Fruit fly (Drosophila melanogaster) whole organism, prepupa: ENCODE data around the gene Cf2.

Source experiments
- Blimp-1 ChIP-seq: fragments of 200-800 bp; sonication (Bioruptor generic); optimal IDR thresholded peaks from 3 replicates; lab custom pipeline; 2017; ENCODE audit warnings: missing biosample characterization, missing genetic modification characterization, mild to moderate bottlenecking, moderate library complexity, missing genetic modification reagents
- CG10669 ChIP-seq: fragments of 200-800 bp; sonication (Bioruptor generic); optimal IDR thresholded peaks from 3 replicates; lab custom pipeline; 2018; ENCODE audit warnings: missing biosample characterization, mild to moderate bottlenecking, missing genetic modification characterization, moderate library complexity
- CG11294 ChIP-seq: fragments of 200-800 bp; sonication (Bioruptor generic); IDR thresholded peaks from 2 replicates; pipeline ENCODE4 v1.3.6; 2022; ENCODE audit warnings: missing biosample characterization, missing genetic modification characterization
- CG11762 ChIP-seq: fragments of 200-800 bp; sonication (Bioruptor generic); optimal IDR thresholded peaks from 3 replicates; lab custom pipeline; 2016; ENCODE audit warnings: missing biosample characterization, missing genetic modification characterization; ENCODE audit not compliant: insufficient read depth
- CG15336 ChIP-seq: fragments of 200-800 bp; sonication (Bioruptor generic); IDR thresholded peaks from 2 replicates; pipeline ENCODE4 v1.3.6; 2022; ENCODE audit warnings: missing biosample characterization, missing genetic modification characterization
- CG1621 ChIP-seq: fragments of 200-800 bp; sonication (Bioruptor generic); optimal IDR thresholded peaks from 3 replicates; lab custom pipeline; 2018; ENCODE audit warnings: missing biosample characterization, mild to moderate bottlenecking, missing genetic modification characterization
- CG16779 ChIP-seq: fragments of 200-800 bp; sonication (Bioruptor generic); optimal IDR thresholded peaks from 3 replicates; lab custom pipeline; 2017; ENCODE audit warnings: missing biosample characterization, mild to moderate bottlenecking, missing genetic modification characterization
- CG3032 ChIP-seq: fragments of 200-800 bp; optimal IDR thresholded peaks from 2 replicates; lab custom pipeline; 2019; ENCODE audit warnings: missing biosample characterization, mild to moderate bottlenecking, missing genetic modification characterization, moderate library complexity
- CG34406 ChIP-seq: fragments of 200-800 bp; sonication (Bioruptor generic); optimal IDR thresholded peaks from 3 replicates; lab custom pipeline; 2016; ENCODE audit warnings: missing biosample characterization, missing genetic modification characterization
- CG4318 ChIP-seq: fragments of 200-800 bp; sonication (Bioruptor generic); optimal IDR thresholded peaks from 3 replicates; lab custom pipeline; 2017; ENCODE audit warnings: missing biosample characterization, mild to moderate bottlenecking, missing genetic modification characterization
- CG6163 ChIP-seq: fragments of 200-800 bp; sonication (Bioruptor generic); IDR thresholded peaks from 3 replicates; pipeline ENCODE4 v1.3.6; 2022; ENCODE audit warnings: missing biosample characterization, missing genetic modification characterization
- CG6276 ChIP-seq: fragments of 200-800 bp; sonication (Bioruptor generic); optimal IDR thresholded peaks from 2 replicates; lab custom pipeline; 2017; ENCODE audit warnings: missing biosample characterization, mild to moderate bottlenecking, missing genetic modification characterization
- CG6792 ChIP-seq: fragments of 200-800 bp; sonication (Bioruptor generic); optimal IDR thresholded peaks from 3 replicates; lab custom pipeline; 2016; ENCODE audit warnings: missing biosample characterization, missing genetic modification characterization
- CG6808 ChIP-seq: fragments of 200-800 bp; sonication (Bioruptor generic); optimal IDR thresholded peaks from 3 replicates; lab custom pipeline; 2017; ENCODE audit warnings: missing biosample characterization, missing genetic modification characterization, mild to moderate bottlenecking, moderate library complexity, missing genetic modification reagents
- CG8119 ChIP-seq: fragments of 200-800 bp; sonication (Bioruptor generic); IDR thresholded peaks from 3 replicates; pipeline ENCODE4 v1.3.6; 2022; ENCODE audit warnings: missing biosample characterization, missing genetic modification characterization
- CG8632 ChIP-seq: fragments of 200-800 bp; sonication (Bioruptor generic); optimal IDR thresholded peaks from 3 replicates; lab custom pipeline; 2016; ENCODE audit warnings: missing biosample characterization, missing genetic modification characterization
- CG9139 ChIP-seq: fragments of 200-800 bp; sonication (Bioruptor generic); optimal IDR thresholded peaks from 3 replicates; lab custom pipeline; 2017; ENCODE audit warnings: missing biosample characterization, mild to moderate bottlenecking, missing genetic modification characterization
- Eip75B ChIP-seq: fragments of 200-800 bp; sonication (Bioruptor generic); optimal IDR thresholded peaks from 3 replicates; lab custom pipeline; 2016; ENCODE audit warnings: missing biosample characterization, missing genetic modification characterization
- Eip78C ChIP-seq: fragments of 200-800 bp; sonication (Bioruptor generic); peaks from one replicate; lab custom pipeline; 2016; ENCODE audit warnings: missing biosample characterization, missing genetic modification characterization
- Ets96B ChIP-seq: fragments of 200-800 bp; optimal IDR thresholded peaks from 2 replicates; lab custom pipeline; 2019; ENCODE audit warnings: missing biosample characterization, mild to moderate bottlenecking, missing genetic modification characterization, moderate library complexity
- Hr38 ChIP-seq: sonication (Bioruptor generic); optimal IDR thresholded peaks from 2 replicates; lab custom pipeline; 2016; ENCODE audit warnings: missing biosample characterization, missing genetic modification characterization
- Hr39 ChIP-seq: fragments of 200-800 bp; sonication (Bioruptor generic); optimal IDR thresholded peaks from 2 replicates; lab custom pipeline; 2016; ENCODE audit warnings: missing biosample characterization, missing genetic modification characterization
- Hr4 ChIP-seq: fragments of 200-800 bp; sonication (Bioruptor generic); optimal IDR thresholded peaks from 3 replicates; lab custom pipeline; 2016; ENCODE audit warnings: missing biosample characterization, missing genetic modification characterization
- Met ChIP-seq: fragments of 200-800 bp; sonication (Bioruptor generic); optimal IDR thresholded peaks from 3 replicates; lab custom pipeline; 2016; ENCODE audit warnings: missing biosample characterization, missing genetic modification characterization
- OdsH ChIP-seq: fragments of 200-800 bp; sonication (Bioruptor generic); optimal IDR thresholded peaks from 3 replicates; lab custom pipeline; 2016; ENCODE audit warnings: missing biosample characterization, missing genetic modification characterization
- Sox14 ChIP-seq: fragments of 200-800 bp; sonication (Bioruptor generic); optimal IDR thresholded peaks from 3 replicates; lab custom pipeline; 2016; ENCODE audit warnings: missing biosample characterization, missing genetic modification characterization
- Sox15 ChIP-seq: fragments of 200-800 bp; sonication (Bioruptor generic); optimal IDR thresholded peaks from 3 replicates; lab custom pipeline; 2016; ENCODE audit warnings: missing biosample characterization, missing genetic modification characterization
- achi ChIP-seq: fragments of 200-800 bp; sonication (Bioruptor generic); optimal IDR thresholded peaks from 3 replicates; lab custom pipeline; 2016; ENCODE audit warnings: missing biosample characterization, missing genetic modification characterization
- acj6 ChIP-seq: fragments of 200-800 bp; sonication (Bioruptor generic); optimal IDR thresholded peaks from 3 replicates; lab custom pipeline; 2016; ENCODE audit warnings: missing biosample characterization, missing genetic modification characterization
- dac ChIP-seq: fragments of 200-800 bp; sonication (Bioruptor generic); optimal IDR thresholded peaks from 2 replicates; lab custom pipeline; 2017; ENCODE audit warnings: missing biosample characterization, mild to moderate bottlenecking, missing genetic modification characterization
- dsx ChIP-seq: fragments of 200-800 bp; optimal IDR thresholded peaks from 3 replicates; lab custom pipeline; 2019; ENCODE audit warnings: missing biosample characterization, mild to moderate bottlenecking, missing genetic modification characterization, moderate library complexity; ENCODE audit not compliant: poor library complexity, severe bottlenecking
- eg ChIP-seq: fragments of 200-800 bp; sonication (Bioruptor generic); IDR thresholded peaks from 3 replicates; pipeline ENCODE4 v1.3.6; 2022; ENCODE audit warnings: missing biosample characterization, missing genetic modification characterization
- esn ChIP-seq: fragments of 200-800 bp; sonication (Bioruptor generic); optimal IDR thresholded peaks from 2 replicates; lab custom pipeline; 2016; ENCODE audit warnings: missing biosample characterization, mild to moderate bottlenecking, missing genetic modification characterization, moderate library complexity
- fkh ChIP-seq: fragments of 200-800 bp; sonication (Bioruptor generic); optimal IDR thresholded peaks from 3 replicates; lab custom pipeline; 2017; ENCODE audit warnings: missing biosample characterization, mild to moderate bottlenecking, missing genetic modification characterization, moderate library complexity
- net ChIP-seq: fragments of 200-800 bp; sonication (Bioruptor generic); optimal IDR thresholded peaks from 3 replicates; lab custom pipeline; 2016; ENCODE audit warnings: missing biosample characterization, missing genetic modification characterization
- pdm3 ChIP-seq: fragments of 200-800 bp; sonication (Bioruptor generic); optimal IDR thresholded peaks from 3 replicates; lab custom pipeline; 2016; ENCODE audit warnings: missing biosample characterization, missing genetic modification characterization
- salr ChIP-seq, 2 experiments: fragments of 200-800 bp; sonication (Bioruptor generic); optimal IDR thresholded peaks; 3 replicates each; lab custom pipeline; 2016 to 2018; ENCODE audit warnings: missing biosample characterization in 2 of 2, missing genetic modification characterization in 2 of 2, mild to moderate bottlenecking in 1 of 2
- spab ChIP-seq: fragments of 200-800 bp; sonication (Bioruptor generic); optimal IDR thresholded peaks from 2 replicates; lab custom pipeline; 2017; ENCODE audit warnings: missing biosample characterization, mild to moderate bottlenecking, missing genetic modification characterization, missing genetic modification reagents
- ss ChIP-seq, 2 experiments: fragments of 200-800 bp; sonication (Bioruptor generic); optimal IDR thresholded peaks; 2 replicates in 1 of 2; 3 replicates in 1 of 2; lab custom pipeline; 2017 to 2018; ENCODE audit warnings: mild to moderate bottlenecking in 2 of 2, missing biosample characterization in 2 of 2, missing genetic modification characterization in 2 of 2, moderate library complexity in 1 of 2
- svp ChIP-seq: fragments of 200-800 bp; sonication (Bioruptor generic); peaks from one replicate; lab custom pipeline; 2016; ENCODE audit warnings: missing biosample characterization, missing genetic modification characterization
- vri ChIP-seq: fragments of 200-800 bp; sonication (Bioruptor generic); optimal IDR thresholded peaks from 3 replicates; lab custom pipeline; 2016; ENCODE audit warnings: missing biosample characterization, mild to moderate bottlenecking, missing genetic modification characterization

The Cf2 gene

dm6 chr2L:4887382-4888219 lies 4.7 kb upstream of the Cf2 start (continued):
- TF ChIP-seq CG8119 (peak; percentile 94), CG16779 (tag; lab: Kevin White, UChicago) (peak; percentile 76), Hr39 (peak; percentile 85), dac (peak; percentile 83), eg (GFP tag; lab: Robert Waterston, UW) (peak; percentile 95), Met (GFP tag; lab: Kevin White, UChicago) (peak; percentile 83), CG6792 (peak; percentile 89), Blimp-1 (GFP tag; lab: Kevin White, UChicago) (peak; percentile 66), svp (peak; percentile 99), CG10669 (GFP tag; lab: Kevin White, UChicago) (peak; percentile 91), CG15336 (GFP tag; lab: Robert Waterston, UW) (peak; percentile 94), spab (GFP tag; lab: Kevin White, UChicago) (peak; percentile 85), Hr4 (GFP tag; lab: Kevin White, UChicago) (peak; percentile 92), CG8632 (GFP tag; lab: Kevin White, UChicago) (peak; percentile 89), Sox15 (GFP tag; lab: Kevin White, UChicago) (peak; percentile 86), CG6276 (GFP tag; lab: Kevin White, UChicago) (peak; percentile 78), vri (peak; percentile 77), fkh (GFP tag; lab: Kevin White, UChicago) (no peak), CG9139 (GFP tag; lab: Kevin White, UChicago) (peak; percentile 89), CG34406 (peak; percentile 92)

- no peak for TF ChIP-seq spab (GFP tag; lab: Kevin White, UChicago)
- TF ChIP-seq Sox14 (GFP tag; lab: Kevin White, UChicago) = no peak
- TF ChIP-seq CG1621 (tag; lab: Kevin White, UChicago) = no peak
- no peak for TF ChIP-seq CG11294 (GFP tag; lab: Robert Waterston, UW)
- 0 out of 3 replicates have a peak, but pooled peaks have one; percentile 12 for TF ChIP-seq CG8119
- TF ChIP-seq, all 60 proteins: peak for 1
Measured at dm6 chr2L:4886645-4887044, 3.7 kb upstream of the Cf2 start.

- TF ChIP-seq Sox14 (GFP tag; lab: Kevin White, UChicago) = peak; percentile 27
- TF ChIP-seq Hr4 (GFP tag; lab: Kevin White, UChicago) = peak; percentile 54
- peak in 1 of 2 experiments; percentile 31 for TF ChIP-seq salr (GFP tag; optimal IDR thresholded peaks at IDR 0.05; lab: Kevin White, UChicago)
- TF ChIP-seq esn (GFP tag; lab: Kevin White, UChicago) = peak; percentile 28
- peak; percentile 50; the same call in 2 of the 3 replicates for TF ChIP-seq CG8119
- TF ChIP-seq Eip75B (GFP tag; lab: Kevin White, UChicago) = peak; percentile 19
- TF ChIP-seq ss (GFP tag; optimal IDR thresholded peaks at IDR 0.05; lab: Kevin White, UChicago) = peak in 1 of 2 experiments; percentile 32
- TF ChIP-seq Eip78C (GFP tag; lab: Kevin White, UChicago) = peak; percentile 60
- TF ChIP-seq spab (GFP tag; lab: Kevin White, UChicago) = peak; percentile 35
- TF ChIP-seq achi (GFP tag; lab: Kevin White, UChicago) = no peak
- TF ChIP-seq Hr38 (GFP tag; lab: Kevin White, UChicago) = no peak
- TF ChIP-seq CG6276 (GFP tag; lab: Kevin White, UChicago) = peak; percentile 67
- peak; percentile 19 for TF ChIP-seq OdsH (GFP tag; lab: Kevin White, UChicago)
- no peak for TF ChIP-seq dac
- peak; percentile 23 for TF ChIP-seq Ets96B (tag; lab: Kevin White, UChicago)
- peak; percentile 23 for TF ChIP-seq CG10669 (GFP tag; lab: Kevin White, UChicago)
- TF ChIP-seq CG34406 = peak; percentile 10
- TF ChIP-seq CG6163 = peak; percentile 40; the same call in 1 of the 3 replicates
- TF ChIP-seq CG16779 (tag; lab: Kevin White, UChicago) = peak; percentile 30
- TF ChIP-seq acj6 (GFP tag; lab: Kevin White, UChicago) = peak; percentile 7
- TF ChIP-seq pdm3 = peak; percentile 50
- peak; percentile 53; the same call in 2 of the 3 replicates for TF ChIP-seq eg (GFP tag; lab: Robert Waterston, UW)
- no peak for TF ChIP-seq CG15336 (GFP tag; lab: Robert Waterston, UW)
- TF ChIP-seq CG11762 (GFP tag; lab: Kevin White, UChicago) = peak; percentile 14
- no peak for TF ChIP-seq fkh (GFP tag; lab: Kevin White, UChicago)
- TF ChIP-seq CG3032 (tag; lab: Kevin White, UChicago) = peak; percentile 45
- TF ChIP-seq CG6808 (GFP tag; lab: Kevin White, UChicago) = peak; percentile 53
- TF ChIP-seq CG11294 (GFP tag; lab: Robert Waterston, UW) = 0 out of 2 replicates have a peak, but pooled peaks have one; percentile 29
- TF ChIP-seq net (GFP tag; lab: Kevin White, UChicago) = peak; percentile 3
- no peak for TF ChIP-seq CG8632 (GFP tag; lab: Kevin White, UChicago)
- TF ChIP-seq dsx (GFP tag; lab: Kevin White, UChicago) = peak; percentile 2
- TF ChIP-seq Met (GFP tag; lab: Kevin White, UChicago) = no peak
- no peak for TF ChIP-seq CG4318 (GFP tag; lab: Kevin White, UChicago)
Measured at dm6 chr2L:4886132-4886531, 3.2 kb upstream of the Cf2 start.
